Worm (Caenorhabditis elegans) whole organism, midembryonic: Measurements from ENCODE around the gene F02E8.4.

ENCODE experiments used
- T22C8.4 ChIP-seq: fragments of 200-800 bp; sonication (Bioruptor generic); IDR thresholded peaks from 2 replicates; pipeline ENCODE4 v1.3.6; 2022; ENCODE audit warnings: missing genetic modification characterization, missing compliant biosample characterization
- cog-1 ChIP-seq: sonication (generic microtip); optimal IDR thresholded peaks from 2 replicates; lab custom pipeline; 2016; ENCODE audit warnings: missing genetic modification characterization, missing compliant biosample characterization
- flt-1 ChIP-seq: fragments of 200-800 bp; sonication (Bioruptor generic); IDR thresholded peaks from 2 replicates; pipeline ENCODE4 v1.3.6; 2022; ENCODE audit warnings: missing genetic modification characterization, missing compliant biosample characterization
- klf-2 ChIP-seq: fragments of 200-800 bp; sonication (Bioruptor generic); conservative IDR thresholded peaks from 2 replicates; pipeline ENCODE4 v1.3.6; 2022; ENCODE audit warnings: missing genetic modification reagents, missing genetic modification characterization, missing compliant biosample characterization
- med-1 ChIP-seq: sonication (generic microtip); optimal IDR thresholded peaks from 2 replicates; lab custom pipeline; 2017; ENCODE audit warnings: missing genetic modification characterization, mild to moderate bottlenecking, missing compliant biosample characterization, antibody characterized with exemption, missing genetic modification reagents; ENCODE audit not compliant: insufficient read depth
- ref-1 ChIP-seq: fragments of 200-800 bp; sonication (Bioruptor generic); conservative IDR thresholded peaks from 2 replicates; pipeline ENCODE4 v1.3.6; 2022; ENCODE audit warnings: missing genetic modification reagents, missing genetic modification characterization, missing compliant biosample characterization
- tab-1 ChIP-seq: fragments of 200-800 bp; sonication (Bioruptor generic); IDR thresholded peaks from 2 replicates; pipeline ENCODE4 v1.3.6; 2022; ENCODE audit warnings: missing genetic modification characterization, missing compliant biosample characterization
- ztf-23 ChIP-seq: fragments of 200-800 bp; sonication (Bioruptor generic); IDR thresholded peaks from 2 replicates; pipeline ENCODE4 v1.3.6; 2022; ENCODE audit warnings: missing genetic modification reagents, missing genetic modification characterization, missing compliant biosample characterization
- ztf-29 ChIP-seq: fragments of 200-800 bp; sonication (Bioruptor generic); IDR thresholded peaks from 2 replicates; pipeline ENCODE4 v1.3.6; 2022; ENCODE audit warnings: missing genetic modification reagents, missing genetic modification characterization, missing compliant biosample characterization

The F02E8.4 gene

ce11 chrX:4444843-4445242, 9.1 kb upstream of the F02E8.4 start:
- TF ChIP-seq cog-1, result no peak
- TF ChIP-seq klf-2 (GFP tag; lab: Robert Waterston, UW), result 0 out of 2 replicates have a peak, but pooled peaks have one; percentile 41
- no peak for TF ChIP-seq tab-1 (GFP tag; lab: Robert Waterston, UW)
- TF ChIP-seq ref-1 (GFP tag; lab: Robert Waterston, UW), result no peak
- TF ChIP-seq med-1 (GFP tag; lab: Kevin White, UChicago), result no peak
- peak; percentile 66 for TF ChIP-seq ztf-23 (GFP tag; lab: Robert Waterston, UW)
- TF ChIP-seq ztf-29 (GFP tag; lab: Robert Waterston, UW), result no peak
- TF ChIP-seq T22C8.4 (GFP tag; lab: Robert Waterston, UW), result no peak
- peak; percentile 87 for TF ChIP-seq flt-1 (GFP tag; lab: Robert Waterston, UW)

ce11 chrX:4448283-4448682, 5.6 kb upstream of the F02E8.4 start, which contains the start of gene mltn-13:
Gene mltn-13, minus strand, starts transcription at chrX:4448383.
- TF ChIP-seq tab-1 (GFP tag; lab: Robert Waterston, UW), result no peak
- TF ChIP-seq med-1 (GFP tag; lab: Kevin White, UChicago), result no peak
- TF ChIP-seq ztf-23 (GFP tag; lab: Robert Waterston, UW), result no peak
- no peak for TF ChIP-seq ztf-29 (GFP tag; lab: Robert Waterston, UW)

ce11 chrX:4451936-4452335, 2.0 kb upstream of the F02E8.4 start:
- TF ChIP-seq cog-1 (no peak), med-1 (GFP tag; lab: Kevin White, UChicago) (no peak), ztf-23 (GFP tag; lab: Robert Waterston, UW) (no peak)

ce11 chrX:4453101-4453500, 819 bp upstream of the F02E8.4 start:
- TF ChIP-seq T22C8.4 (GFP tag; lab: Robert Waterston, UW), result no peak
- TF ChIP-seq tab-1 (GFP tag; lab: Robert Waterston, UW), result no peak
- TF ChIP-seq ztf-29 (GFP tag; lab: Robert Waterston, UW), result no peak
- TF ChIP-seq ref-1 (GFP tag; lab: Robert Waterston, UW), result no peak
- TF ChIP-seq flt-1 (GFP tag; lab: Robert Waterston, UW), result 0 out of 2 replicates have a peak, but pooled peaks have one; percentile 47

- no peak for TF ChIP-seq med-1 (GFP tag; lab: Kevin White, UChicago)
- TF ChIP-seq flt-1 (GFP tag; lab: Robert Waterston, UW), result 0 out of 2 replicates have a peak, but pooled peaks have one; percentile 36
- 0 out of 2 replicates have a peak, but pooled peaks have one; percentile 39 for TF ChIP-seq tab-1 (GFP tag; lab: Robert Waterston, UW)
- no peak for TF ChIP-seq ztf-23 (GFP tag; lab: Robert Waterston, UW)
- TF ChIP-seq T22C8.4 (GFP tag; lab: Robert Waterston, UW), result no peak
- TF ChIP-seq klf-2 (GFP tag; lab: Robert Waterston, UW), result no peak
- no peak for TF ChIP-seq cog-1
Observed at ce11 chrX:4457853-4458322, 4.0 kb downstream of the F02E8.4 start, which contains the start of gene aps-2. Gene aps-2, plus strand, starts transcription at chrX:4458272.

ce11 chrX:4462390-4462789, 8.5 kb downstream of the F02E8.4 start, which contains the start of gene atg-16.1:
Gene atg-16.1, minus strand, starts transcription at chrX:4462465.
- TF ChIP-seq med-1 (GFP tag; lab: Kevin White, UChicago) (no peak), ref-1 (GFP tag; lab: Robert Waterston, UW) (no peak), klf-2 (GFP tag; lab: Robert Waterston, UW) (no peak), ztf-23 (GFP tag; lab: Robert Waterston, UW) (no peak), cog-1 (no peak), flt-1 (GFP tag; lab: Robert Waterston, UW) (no peak), tab-1 (GFP tag; lab: Robert Waterston, UW) (no peak), T22C8.4 (GFP tag; lab: Robert Waterston, UW) (no peak), ztf-29 (GFP tag; lab: Robert Waterston, UW) (no peak)

ce11 chrX:4464367-4464766, 10.4 kb downstream of the F02E8.4 start:
- no peak for TF ChIP-seq med-1 (GFP tag; lab: Kevin White, UChicago)
- no peak for TF ChIP-seq klf-2 (GFP tag; lab: Robert Waterston, UW)
- no peak for TF ChIP-seq tab-1 (GFP tag; lab: Robert Waterston, UW)
- TF ChIP-seq ref-1 (GFP tag; lab: Robert Waterston, UW), result no peak
- no peak for TF ChIP-seq ztf-29 (GFP tag; lab: Robert Waterston, UW)
- TF ChIP-seq T22C8.4 (GFP tag; lab: Robert Waterston, UW), result no peak
- no peak for TF ChIP-seq ztf-23 (GFP tag; lab: Robert Waterston, UW)
- TF ChIP-seq flt-1 (GFP tag; lab: Robert Waterston, UW), result no peak
- no peak for TF ChIP-seq cog-1

ce11 chrX:4466218-4466617, 12.3 kb downstream of the F02E8.4 start, which contains the start of gene nmur-3:
Gene nmur-3, plus strand, starts transcription at chrX:4466518.
- TF ChIP-seq T22C8.4 (GFP tag; lab: Robert Waterston, UW) (no peak), klf-2 (GFP tag; lab: Robert Waterston, UW) (no peak), ref-1 (GFP tag; lab: Robert Waterston, UW) (no peak), cog-1 (no peak), ztf-29 (GFP tag; lab: Robert Waterston, UW) (no peak), tab-1 (GFP tag; lab: Robert Waterston, UW) (no peak), ztf-23 (GFP tag; lab: Robert Waterston, UW) (no peak), flt-1 (GFP tag; lab: Robert Waterston, UW) (no peak), med-1 (GFP tag; lab: Kevin White, UChicago) (no peak)

ce11 chrX:4469297-4469816, 15.4 kb downstream of the F02E8.4 start, which contains the start of gene asb-2:
Gene asb-2, plus strand, starts transcription at chrX:4469766.
- TF ChIP-seq cog-1, result peak; percentile 50
- no peak for TF ChIP-seq klf-2 (GFP tag; lab: Robert Waterston, UW)
- TF ChIP-seq ztf-29 (GFP tag; lab: Robert Waterston, UW), result no peak
- TF ChIP-seq T22C8.4 (GFP tag; lab: Robert Waterston, UW), result no peak
- TF ChIP-seq ztf-23 (GFP tag; lab: Robert Waterston, UW), result 0 out of 2 replicates have a peak, but pooled peaks have one; percentile 16
